Worm (Caenorhabditis elegans) whole organism, L2 larva: ENCODE results near the gene nduf-11.
A peak's percentile ranks its signal among the peaks of the same experiment; 100 is the strongest.

Source experiments
- C34F6.9 ChIP-seq: fragments of 150-350 bp; optimal IDR thresholded peaks from 2 replicates; lab custom pipeline; 2014; ENCODE audit warnings: missing biosample characterization, missing genetic modification characterization
- R02D3.7 ChIP-seq: fragments of 150-350 bp; optimal IDR thresholded peaks from 2 replicates; lab custom pipeline; 2014; ENCODE audit warnings: missing biosample characterization, missing genetic modification characterization
- Y55F3AM.14 ChIP-seq: fragments of 200-800 bp; sonication (Bioruptor generic); optimal IDR thresholded peaks from 2 replicates; lab custom pipeline; 2018; ENCODE audit warnings: mild to moderate bottlenecking, missing genetic modification characterization, missing compliant biosample characterization
- ZK546.5 ChIP-seq: sonication (generic microtip); optimal IDR thresholded peaks from 2 replicates; lab custom pipeline; 2017; ENCODE audit warnings: missing biosample characterization, missing genetic modification characterization
- aly-2 ChIP-seq: fragments of 150-350 bp; optimal IDR thresholded peaks from 2 replicates; lab custom pipeline; 2014; ENCODE audit warnings: missing biosample characterization, missing genetic modification characterization
- blmp-1 ChIP-seq: sonication (generic microtip); optimal IDR thresholded peaks from 2 replicates; lab custom pipeline; 2017; ENCODE audit warnings: missing genetic modification characterization, mild to moderate bottlenecking, missing compliant biosample characterization, antibody characterized with exemption, moderate library complexity; ENCODE audit not compliant: insufficient read depth
- ceh-16 ChIP-seq: fragments of 150-350 bp; optimal IDR thresholded peaks from 2 replicates; lab custom pipeline; 2014; ENCODE audit warnings: missing biosample characterization, missing genetic modification characterization
- ceh-82 ChIP-seq: fragments of 150-350 bp; optimal IDR thresholded peaks from 2 replicates; lab custom pipeline; 2014; ENCODE audit warnings: missing biosample characterization, missing genetic modification characterization
- crh-2 ChIP-seq: sonication (generic microtip); optimal IDR thresholded peaks from 2 replicates; lab custom pipeline; 2017; ENCODE audit warnings: missing biosample characterization, missing genetic modification characterization
- dmd-4 ChIP-seq: sonication (generic microtip); optimal IDR thresholded peaks from 2 replicates; lab custom pipeline; 2017; ENCODE audit warnings: missing biosample characterization, missing genetic modification characterization
- egl-27 ChIP-seq: sonication (generic microtip); optimal IDR thresholded peaks from 3 replicates; lab custom pipeline; 2017; ENCODE audit warnings: missing biosample characterization, missing genetic modification reagents, missing genetic modification characterization
- elt-1 ChIP-seq: fragments of 150-350 bp; optimal IDR thresholded peaks from 2 replicates; lab custom pipeline; 2014; ENCODE audit warnings: missing biosample characterization, missing genetic modification characterization
- elt-3 ChIP-seq: sonication (generic microtip); optimal IDR thresholded peaks from 2 replicates; lab custom pipeline; 2017; ENCODE audit warnings: missing biosample characterization, missing genetic modification characterization
- lin-11 ChIP-seq: fragments of 150-350 bp; sonication (generic microtip); optimal IDR thresholded peaks from 2 replicates; lab custom pipeline; 2014; ENCODE audit warnings: missing biosample characterization, missing genetic modification characterization, inconsistent platforms, mixed read lengths
- lin-13 ChIP-seq: fragments of 150-350 bp; optimal IDR thresholded peaks from 2 replicates; lab custom pipeline; 2014; ENCODE audit warnings: missing biosample characterization, missing genetic modification reagents, missing genetic modification characterization
- lin-39 ChIP-seq: fragments of 150-350 bp; optimal IDR thresholded peaks from 2 replicates; lab custom pipeline; 2014; ENCODE audit warnings: missing biosample characterization, missing genetic modification reagents, missing genetic modification characterization
- mab-5 ChIP-seq: fragments of 150-350 bp; optimal IDR thresholded peaks from 2 replicates; lab custom pipeline; 2014; ENCODE audit warnings: missing biosample characterization, missing genetic modification characterization
- mbf-1 ChIP-seq: sonication (generic microtip); optimal IDR thresholded peaks from 2 replicates; lab custom pipeline; 2017; ENCODE audit warnings: missing biosample characterization, missing genetic modification characterization
- mdl-1 ChIP-seq, 2 experiments: fragments of 150-350 bp in 1 of 2; sonication (generic microtip) in 1 of 2; optimal IDR thresholded peaks; 2 replicates each; lab custom pipeline; 2017; ENCODE audit warnings: missing biosample characterization in 2 of 2, missing genetic modification characterization in 2 of 2
- nhr-10 ChIP-seq: sonication (generic microtip); optimal IDR thresholded peaks from 2 replicates; lab custom pipeline; 2017; ENCODE audit warnings: missing biosample characterization, missing genetic modification characterization
- nhr-11 ChIP-seq: fragments of 150-350 bp; optimal IDR thresholded peaks from 2 replicates; lab custom pipeline; 2014; ENCODE audit warnings: missing biosample characterization, missing genetic modification characterization
- nhr-12 ChIP-seq: fragments of 150-350 bp; optimal IDR thresholded peaks from 2 replicates; lab custom pipeline; 2014; ENCODE audit warnings: missing biosample characterization, missing genetic modification characterization
- nhr-129 ChIP-seq: fragments of 150-350 bp; optimal IDR thresholded peaks from 2 replicates; lab custom pipeline; 2014; ENCODE audit warnings: missing biosample characterization, missing genetic modification characterization
- nhr-21 ChIP-seq: fragments of 150-350 bp; optimal IDR thresholded peaks from 2 replicates; lab custom pipeline; 2014; ENCODE audit warnings: missing biosample characterization, missing genetic modification characterization
- nhr-237 ChIP-seq: fragments of 150-350 bp; optimal IDR thresholded peaks from 2 replicates; lab custom pipeline; 2014; ENCODE audit warnings: missing biosample characterization, missing genetic modification characterization
- nhr-25 ChIP-seq: fragments of 150-350 bp; sonication (generic microtip); optimal IDR thresholded peaks from 3 replicates; lab custom pipeline; 2014; ENCODE audit warnings: missing biosample characterization, missing genetic modification characterization
- nhr-6 ChIP-seq: fragments of 150-350 bp; optimal IDR thresholded peaks from 2 replicates; lab custom pipeline; 2014; ENCODE audit warnings: missing biosample characterization, missing genetic modification characterization
- nhr-77 ChIP-seq: fragments of 150-350 bp; optimal IDR thresholded peaks from 2 replicates; lab custom pipeline; 2014; ENCODE audit warnings: missing biosample characterization, missing genetic modification characterization
- peb-1 ChIP-seq: fragments of 150-350 bp; optimal IDR thresholded peaks from 2 replicates; lab custom pipeline; 2014; ENCODE audit warnings: missing biosample characterization, missing genetic modification characterization
- sem-4 ChIP-seq: fragments of 150-350 bp; optimal IDR thresholded peaks from 2 replicates; lab custom pipeline; 2014; ENCODE audit warnings: missing biosample characterization, missing genetic modification reagents, missing genetic modification characterization
- sma-3 ChIP-seq: sonication (generic microtip); optimal IDR thresholded peaks from 2 replicates; lab custom pipeline; 2016; ENCODE audit warnings: missing genetic modification reagents, missing genetic modification characterization, missing compliant biosample characterization
- sma-9 ChIP-seq, 2 experiments: fragments of 150-350 bp in 1 of 2; sonication (generic microtip) in 1 of 2; optimal IDR thresholded peaks; 2 replicates each; lab custom pipeline; 2014 to 2016; ENCODE audit warnings: missing genetic modification characterization in 2 of 2, mild to moderate bottlenecking in 1 of 2, missing biosample characterization in 1 of 2, missing compliant biosample characterization in 1 of 2, missing genetic modification reagents in 1 of 2, moderate library complexity in 1 of 2
- snpc-4 ChIP-seq: fragments of 150-350 bp; optimal IDR thresholded peaks from 2 replicates; lab custom pipeline; 2014; ENCODE audit warnings: missing biosample characterization, missing genetic modification characterization
- unc-39 ChIP-seq: fragments of 150-350 bp; optimal IDR thresholded peaks from 2 replicates; lab custom pipeline; 2014; ENCODE audit warnings: missing biosample characterization, missing genetic modification characterization
- unc-55 ChIP-seq: fragments of 150-350 bp; sonication (generic microtip); optimal IDR thresholded peaks from 3 replicates; lab custom pipeline; 2014; ENCODE audit warnings: missing biosample characterization, missing genetic modification reagents, missing genetic modification characterization
- unc-62 ChIP-seq: fragments of 150-350 bp; optimal IDR thresholded peaks from 2 replicates; lab custom pipeline; 2014; ENCODE audit warnings: missing biosample characterization, missing genetic modification reagents, missing genetic modification characterization
- zag-1 ChIP-seq: fragments of 150-350 bp; optimal IDR thresholded peaks from 2 replicates; lab custom pipeline; 2014; ENCODE audit warnings: missing biosample characterization, missing genetic modification characterization
- ztf-1 ChIP-seq: fragments of 200-800 bp; sonication (Bioruptor generic); conservative IDR thresholded peaks from 2 replicates; pipeline ENCODE4 v1.3.6; 2022; ENCODE audit warnings: missing genetic modification characterization, missing compliant biosample characterization

Gene nduf-11

ce11 chrII:11376026-11376425 lies 30.6 kb upstream of the nduf-11 start:
- TF ChIP-seq unc-55 (no peak), elt-3 (no peak), lin-11 (tag; lab: Kevin White, UChicago) (peak; percentile 9)

ce11 chrII:11371981-11372380 lies 26.6 kb upstream of the nduf-11 start, which contains the start of gene C33B4.2:
Gene C33B4.2, minus strand, starts transcription at chrII:11372145.
- peak; percentile 46 for TF ChIP-seq nhr-21 (tag; lab: Kevin White, UChicago)
- TF ChIP-seq zag-1 (tag; lab: Kevin White, UChicago) = no peak
- TF ChIP-seq, all 48 proteins: peak for 1

- TF ChIP-seq Y55F3AM.14 (GFP tag; lab: Kevin White, UChicago) (no peak), nhr-237 (tag; lab: Kevin White, UChicago) (no peak), nhr-129 (tag; lab: Kevin White, UChicago) (no peak), unc-55 (no peak), nhr-11 (tag; lab: Kevin White, UChicago) (no peak)
- TF ChIP-seq, all 48 proteins: peak for 0
Measured at ce11 chrII:11361751-11362150, 16.3 kb upstream of the nduf-11 start.

ce11 chrII:11353471-11353870 lies 8.1 kb upstream of the nduf-11 start:
- no peak for TF ChIP-seq ztf-1 (GFP tag; lab: Robert Waterston, UW)
- TF ChIP-seq, all 48 proteins: peak for 0

- TF ChIP-seq aly-2 (tag; lab: Kevin White, UChicago) (no peak), nhr-237 (tag; lab: Kevin White, UChicago) (no peak), unc-62 (GFP tag; lab: Kevin White, UChicago) (no peak), nhr-11 (tag; lab: Kevin White, UChicago) (no peak), lin-39 (tag; lab: Kevin White, UChicago) (no peak), nhr-77 (tag; lab: Kevin White, UChicago) (no peak), elt-1 (tag; lab: Kevin White, UChicago) (no peak), mdl-1 (tag; optimal IDR thresholded peaks at IDR 0.05; lab: Kevin White, UChicago) (no peak), mbf-1 (tag; lab: Kevin White, UChicago) (no peak), R02D3.7 (no peak), crh-2 (tag; lab: Kevin White, UChicago) (no peak), ceh-16 (tag; lab: Kevin White, UChicago) (no peak), unc-39 (no peak), nhr-129 (tag; lab: Kevin White, UChicago) (no peak), sem-4 (tag; lab: Kevin White, UChicago) (no peak), dmd-4 (tag; lab: Kevin White, UChicago) (no peak), ZK546.5 (tag; lab: Kevin White, UChicago) (no peak), elt-3 (no peak), lin-11 (tag; lab: Kevin White, UChicago) (no peak)
Measured at ce11 chrII:11351599-11351998, 6.2 kb upstream of the nduf-11 start, which contains the start of gene clh-2. Gene clh-2, plus strand, starts transcription at chrII:11351899.

ce11 chrII:11349892-11350291 lies 4.5 kb upstream of the nduf-11 start, which contains the start of gene dph-5:
Gene dph-5, plus strand, starts transcription at chrII:11350192.
- no peak for TF ChIP-seq R02D3.7

- TF ChIP-seq ztf-1 (GFP tag; lab: Robert Waterston, UW) (no peak), nhr-11 (tag; lab: Kevin White, UChicago) (no peak), ceh-82 (no peak), egl-27 (tag; lab: Kevin White, UChicago) (no peak), nhr-237 (tag; lab: Kevin White, UChicago) (no peak), nhr-6 (tag; lab: Kevin White, UChicago) (peak; percentile 79), crh-2 (tag; lab: Kevin White, UChicago) (peak; percentile 89), sma-9 (GFP tag; optimal IDR thresholded peaks at IDR 0.05; lab: Kevin White, UChicago) (peak; percentile 65), sma-9 (tag; optimal IDR thresholded peaks at IDR 0.05; lab: Kevin White, UChicago) (no peak), lin-13 (peak; percentile 39), nhr-25 (tag; lab: Kevin White, UChicago) (peak; percentile 70), unc-62 (GFP tag; lab: Kevin White, UChicago) (no peak), sem-4 (tag; lab: Kevin White, UChicago) (peak; percentile 64), blmp-1 (tag; lab: Kevin White, UChicago) (peak; percentile 44), lin-11 (tag; lab: Kevin White, UChicago) (peak; percentile 42), C34F6.9 (tag; lab: Kevin White, UChicago) (peak; percentile 85), sma-3 (GFP tag; lab: Kevin White, UChicago) (peak; percentile 62), nhr-10 (tag; lab: Kevin White, UChicago) (peak; percentile 50), peb-1 (tag; lab: Kevin White, UChicago) (no peak), mab-5 (no peak), snpc-4 (peak; percentile 51), nhr-12 (no peak), elt-3 (no peak), ZK546.5 (tag; lab: Kevin White, UChicago) (no peak), unc-55 (peak; percentile 63), nhr-129 (tag; lab: Kevin White, UChicago) (peak; percentile 68)
Measured at ce11 chrII:11347878-11348556, 2.6 kb upstream of the nduf-11 start, which contains the start of the genes B0491.6 and pigm-1. Gene B0491.6, minus strand, starts transcription at chrII:11348343. Gene pigm-1, plus strand, starts transcription at chrII:11348445.
